Worm (Caenorhabditis elegans) whole organism, L4 larva: ENCODE results near the gene tag-241.

Experiments
- ama-1 ChIP-seq: fragments of 150-350 bp; optimal IDR thresholded peaks from 2 replicates; lab custom pipeline; 2014; ENCODE audit warnings: inconsistent platforms, mixed read lengths
- ceh-82 ChIP-seq: sonication (generic microtip); optimal IDR thresholded peaks from 2 replicates; lab custom pipeline; 2017; ENCODE audit warnings: missing biosample characterization, missing genetic modification characterization
- madf-9 ChIP-seq: fragments of 200-800 bp; sonication (Bioruptor generic); conservative IDR thresholded peaks from 2 replicates; pipeline ENCODE4 v1.3.6; 2022; ENCODE audit warnings: missing genetic modification reagents, missing genetic modification characterization, missing compliant biosample characterization
- nhr-41 ChIP-seq: fragments of 200-800 bp; sonication (Bioruptor generic); IDR thresholded peaks from 2 replicates; pipeline ENCODE4 v1.3.6; 2022; ENCODE audit warnings: missing genetic modification reagents, missing genetic modification characterization, missing compliant biosample characterization
- unc-39 ChIP-seq: sonication (generic microtip); optimal IDR thresholded peaks from 2 replicates; lab custom pipeline; 2017; ENCODE audit warnings: missing biosample characterization, missing genetic modification characterization

ce11 chrX:11848618-11849017, 24.8 kb downstream of the tag-241 start, which contains the start of gene F54F7.9:
- TF ChIP-seq ceh-82 (tag; lab: Kevin White, UChicago) (no peak), ama-1 (no peak), madf-9 (no peak), nhr-41 (GFP tag; lab: Robert Waterston, UW) (no peak), unc-39 (tag; lab: Kevin White, UChicago) (no peak)
